Fruit fly (Drosophila melanogaster) whole organism, adult: ENCODE measurements around the gene CG42322.

ENCODE experiments used
- CG11617 ChIP-seq: fragments of 200-800 bp; sonication (Bioruptor generic); optimal IDR thresholded peaks from 2 replicates; lab custom pipeline; 2017; ENCODE audit warnings: mild to moderate bottlenecking, missing biosample characterization, missing genetic modification reagents, missing genetic modification characterization
- CG12768 ChIP-seq: fragments of 200-800 bp; sonication (Bioruptor generic); optimal IDR thresholded peaks from 2 replicates; lab custom pipeline; 2017; ENCODE audit warnings: missing biosample characterization, missing genetic modification characterization, mild to moderate bottlenecking, moderate library complexity, missing genetic modification reagents
- CG14711 ChIP-seq: fragments of 200-800 bp; sonication (Bioruptor generic); optimal IDR thresholded peaks from 2 replicates; lab custom pipeline; 2018; ENCODE audit warnings: missing biosample characterization, mild to moderate bottlenecking, missing genetic modification characterization, moderate library complexity
- CG1620 ChIP-seq: fragments of 200-800 bp; sonication (Bioruptor generic); optimal IDR thresholded peaks from 2 replicates; lab custom pipeline; 2016; ENCODE audit warnings: missing biosample characterization, missing genetic modification characterization
- CG33017 ChIP-seq: fragments of 200-800 bp; sonication (Bioruptor generic); optimal IDR thresholded peaks from 2 replicates; lab custom pipeline; 2018; ENCODE audit warnings: missing biosample characterization, mild to moderate bottlenecking, missing genetic modification characterization, moderate library complexity
- CG5204 ChIP-seq: fragments of 200-800 bp; sonication (Bioruptor generic); optimal IDR thresholded peaks from 2 replicates; lab custom pipeline; 2016; ENCODE audit warnings: missing biosample characterization, missing genetic modification characterization
- CG7045 ChIP-seq: fragments of 200-800 bp; sonication (Bioruptor generic); optimal IDR thresholded peaks from 2 replicates; lab custom pipeline; 2017; ENCODE audit warnings: missing biosample characterization, mild to moderate bottlenecking, missing genetic modification characterization
- CG7101 ChIP-seq: fragments of 200-800 bp; sonication (Bioruptor generic); optimal IDR thresholded peaks from 2 replicates; lab custom pipeline; 2018; ENCODE audit warnings: missing biosample characterization, mild to moderate bottlenecking, missing genetic modification characterization, moderate library complexity
- Clk ChIP-seq: fragments of 200-800 bp; sonication (Bioruptor generic); optimal IDR thresholded peaks from 2 replicates; lab custom pipeline; 2017; ENCODE audit warnings: missing biosample characterization, missing genetic modification characterization
- Crg-1 ChIP-seq: fragments of 200-800 bp; sonication (Bioruptor generic); optimal IDR thresholded peaks from 2 replicates; lab custom pipeline; 2016; ENCODE audit warnings: missing biosample characterization, missing genetic modification characterization
- Hr96 ChIP-seq: fragments of 200-800 bp; sonication (Bioruptor generic); optimal IDR thresholded peaks from 2 replicates; lab custom pipeline; 2016; ENCODE audit warnings: missing biosample characterization, missing genetic modification characterization
- Mnt ChIP-seq: fragments of 200-800 bp; sonication (Bioruptor generic); optimal IDR thresholded peaks from 2 replicates; lab custom pipeline; 2016; ENCODE audit warnings: missing biosample characterization, mild to moderate bottlenecking, missing genetic modification characterization
- bab1 ChIP-seq: fragments of 200-800 bp; sonication (Bioruptor generic); optimal IDR thresholded peaks from 3 replicates; lab custom pipeline; 2019; ENCODE audit warnings: missing biosample characterization, mild to moderate bottlenecking, missing genetic modification characterization, moderate library complexity
- cic ChIP-seq: fragments of 200-800 bp; sonication (Bioruptor generic); optimal IDR thresholded peaks from 2 replicates; lab custom pipeline; 2017; ENCODE audit warnings: missing biosample characterization, mild to moderate bottlenecking, missing genetic modification characterization, moderate library complexity
- cnc ChIP-seq, 2 experiments: fragments of >200 bp; optimal IDR thresholded peaks; 2 replicates each; lab custom pipeline; 2017
- kay ChIP-seq: fragments of 200-800 bp; sonication (Bioruptor generic); peaks from one replicate; lab custom pipeline; 2016; ENCODE audit warnings: missing biosample characterization, missing genetic modification characterization, borderline replicate concordance
- ovo ChIP-seq: fragments of 200-800 bp; sonication (Bioruptor generic); optimal IDR thresholded peaks from 2 replicates; lab custom pipeline; 2016; ENCODE audit warnings: missing biosample characterization, missing genetic modification characterization
- pad ChIP-seq: fragments of 200-800 bp; sonication (Bioruptor generic); optimal IDR thresholded peaks from 3 replicates; lab custom pipeline; 2017; ENCODE audit warnings: missing biosample characterization, missing genetic modification characterization, mild to moderate bottlenecking, moderate library complexity, missing genetic modification reagents
- tj ChIP-seq: fragments of 200-800 bp; sonication (Bioruptor generic); optimal IDR thresholded peaks from 3 replicates; lab custom pipeline; 2017; ENCODE audit warnings: missing biosample characterization, mild to moderate bottlenecking, missing genetic modification characterization, moderate library complexity
- toe ChIP-seq: fragments of 200-800 bp; sonication (Bioruptor generic); optimal IDR thresholded peaks from 2 replicates; lab custom pipeline; 2016; ENCODE audit warnings: missing biosample characterization, missing genetic modification characterization

Gene CG42322

DNA sequence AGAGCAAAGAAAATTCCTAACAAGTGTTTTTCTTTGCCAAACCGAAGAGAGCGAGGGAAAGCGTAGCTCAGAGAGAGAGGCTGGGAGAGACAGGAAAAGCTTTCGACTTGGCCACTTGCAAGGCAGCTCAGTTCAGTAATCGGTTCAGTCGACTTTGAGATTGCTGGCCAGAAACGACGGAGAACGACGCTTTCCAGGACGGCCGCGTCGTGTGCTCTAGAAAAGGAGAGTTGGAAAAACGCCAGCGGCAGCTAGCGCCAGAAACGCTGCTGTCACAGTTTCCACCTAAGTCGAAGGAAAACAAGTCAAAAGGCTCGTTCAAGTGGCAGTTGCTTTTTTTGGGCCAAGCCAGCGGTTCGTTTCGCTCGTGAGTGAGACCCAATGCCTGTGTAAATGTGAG lies at the start of gene CG42322:
Gene CG42322, plus strand, starts transcription at position 138 of the 400 bp plus-strand sequence.
- TF ChIP-seq Mnt (GFP tag; lab: Kevin White, UChicago): no peak
- TF ChIP-seq bab1: no peak
- TF ChIP-seq cnc (optimal IDR thresholded peaks at IDR 0.05; lab: Kevin White, UChicago): no peak
- no peak for TF ChIP-seq Crg-1
- no peak for TF ChIP-seq toe (GFP tag; lab: Kevin White, UChicago)
- TF ChIP-seq Hr96 (GFP tag; lab: Kevin White, UChicago): no peak
- TF ChIP-seq CG7101 (tag; lab: Kevin White, UChicago): no peak
- TF ChIP-seq cic (GFP tag; lab: Kevin White, UChicago): no peak
- TF ChIP-seq CG33017 (tag; lab: Kevin White, UChicago): no peak
- no peak for TF ChIP-seq kay (GFP tag; lab: Kevin White, UChicago)
- no peak for TF ChIP-seq CG14711 (tag; lab: Kevin White, UChicago)
- TF ChIP-seq CG5204 (GFP tag; lab: Kevin White, UChicago): no peak
- TF ChIP-seq CG7045 (GFP tag; lab: Kevin White, UChicago): no peak
- no peak for TF ChIP-seq CG12768 (GFP tag; lab: Kevin White, UChicago)
- TF ChIP-seq tj (GFP tag; lab: Kevin White, UChicago): no peak
- TF ChIP-seq CG11617: no peak

DNA sequence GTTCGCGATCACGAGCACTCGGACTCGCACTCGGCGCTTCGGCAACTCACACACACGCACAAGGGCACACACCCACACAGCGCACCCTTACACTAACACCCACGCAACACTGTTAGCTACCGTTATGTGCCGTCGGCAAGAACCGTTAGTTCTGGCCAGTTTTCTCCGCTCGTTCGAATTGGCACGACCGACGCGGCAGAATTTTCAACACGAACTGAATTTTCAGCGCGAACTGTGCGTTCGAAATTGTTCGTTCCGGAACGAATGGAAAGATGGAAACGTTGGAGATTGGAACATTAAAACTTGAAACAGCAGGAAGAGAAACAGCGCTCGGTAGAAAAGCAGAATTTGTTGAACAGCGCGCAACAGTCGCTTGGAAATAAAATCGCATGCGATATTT lies 25.5 kb upstream of the CG42322 start, which contains the start of gene Oamb:
Gene Oamb, minus strand, starts transcription at position 218 of the 400 bp plus-strand sequence.
- TF ChIP-seq ovo (GFP tag; lab: Kevin White, UChicago) (peak; percentile 69), CG1620 (GFP tag; lab: Kevin White, UChicago) (no peak)

DNA sequence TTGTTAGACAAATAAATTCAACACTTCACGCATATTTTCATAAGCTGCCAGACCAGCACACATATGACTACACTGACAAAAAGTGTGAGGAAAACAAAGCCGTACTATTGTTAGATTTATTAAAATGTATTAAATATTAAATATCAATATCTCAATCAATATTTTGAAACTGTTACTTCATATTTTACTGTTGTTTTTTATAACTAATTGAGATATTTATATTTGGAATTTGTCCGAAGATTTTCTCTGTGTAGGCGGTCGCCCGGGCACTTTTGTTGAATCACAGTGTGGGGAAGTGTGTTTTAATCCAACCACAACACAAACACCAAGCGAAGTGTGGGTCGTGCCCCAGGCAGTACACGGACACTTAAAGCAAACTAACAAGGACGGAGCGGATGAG lies 20.6 kb upstream of the CG42322 start:
- TF ChIP-seq CG7101 (tag; lab: Kevin White, UChicago) (no peak), pad (GFP tag; lab: Kevin White, UChicago) (no peak), Hr96 (GFP tag; lab: Kevin White, UChicago) (no peak), CG5204 (GFP tag; lab: Kevin White, UChicago) (no peak), CG12768 (GFP tag; lab: Kevin White, UChicago) (no peak), CG33017 (tag; lab: Kevin White, UChicago) (no peak), tj (GFP tag; lab: Kevin White, UChicago) (no peak), cnc (optimal IDR thresholded peaks at IDR 0.05; lab: Kevin White, UChicago) (no peak), kay (GFP tag; lab: Kevin White, UChicago) (no peak), Crg-1 (no peak), toe (GFP tag; lab: Kevin White, UChicago) (no peak)

DNA sequence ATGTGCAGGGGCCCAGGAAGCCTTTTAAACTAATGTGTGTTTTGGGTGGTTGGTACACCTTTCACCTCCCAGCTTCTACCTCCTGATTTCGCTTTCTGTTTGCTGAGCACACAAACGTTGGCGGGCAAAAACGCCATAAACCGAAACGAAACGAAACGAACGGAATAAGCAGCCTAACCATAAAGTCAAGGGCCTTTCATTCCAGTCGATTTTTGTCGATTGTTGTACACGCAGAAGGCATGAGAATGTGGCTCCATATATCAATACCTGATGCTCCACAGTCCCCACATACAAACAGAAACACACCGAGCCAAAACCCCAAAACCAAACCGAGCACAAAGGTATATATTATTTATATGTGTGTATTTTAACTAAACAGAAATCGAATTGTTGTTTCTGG lies 16.4 kb upstream of the CG42322 start:
- TF ChIP-seq ovo (GFP tag; lab: Kevin White, UChicago) (no peak), CG11617 (no peak), CG7045 (GFP tag; lab: Kevin White, UChicago) (no peak), cnc (optimal IDR thresholded peaks at IDR 0.05; lab: Kevin White, UChicago) (no peak), CG33017 (tag; lab: Kevin White, UChicago) (no peak), CG14711 (tag; lab: Kevin White, UChicago) (no peak), tj (GFP tag; lab: Kevin White, UChicago) (no peak), bab1 (no peak), Mnt (GFP tag; lab: Kevin White, UChicago) (no peak), toe (GFP tag; lab: Kevin White, UChicago) (no peak), cic (GFP tag; lab: Kevin White, UChicago) (no peak), Hr96 (GFP tag; lab: Kevin White, UChicago) (no peak), kay (GFP tag; lab: Kevin White, UChicago) (no peak), CG5204 (GFP tag; lab: Kevin White, UChicago) (no peak), pad (GFP tag; lab: Kevin White, UChicago) (no peak), CG1620 (GFP tag; lab: Kevin White, UChicago) (no peak), Clk (GFP tag; lab: Kevin White, UChicago) (no peak), Crg-1 (no peak)

DNA sequence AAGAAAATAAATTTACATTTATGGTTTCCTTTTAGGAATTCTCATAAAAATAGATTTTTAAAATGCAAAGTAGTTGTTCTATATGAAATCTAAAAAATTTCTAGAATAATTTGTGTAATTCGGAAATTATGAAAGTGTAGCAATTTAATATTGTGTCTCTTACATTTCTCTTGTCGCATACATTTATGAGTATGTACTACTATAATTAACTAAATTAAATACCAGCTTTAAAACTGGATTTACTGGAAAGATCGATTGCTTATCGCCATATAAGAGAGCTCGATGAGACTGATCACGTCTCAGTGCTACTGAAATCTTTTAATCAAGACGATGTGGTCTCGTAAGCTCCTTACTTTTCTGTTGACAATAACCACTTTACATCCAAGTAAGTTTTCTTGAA lies 8.6 kb upstream of the CG42322 start, which contains the start of gene CG31205:
Gene CG31205, plus strand, starts transcription at position 301 of the 400 bp plus-strand sequence.
- no peak for TF ChIP-seq tj (GFP tag; lab: Kevin White, UChicago)
- TF ChIP-seq toe (GFP tag; lab: Kevin White, UChicago): no peak
- no peak for TF ChIP-seq cnc (optimal IDR thresholded peaks at IDR 0.05; lab: Kevin White, UChicago)
- no peak for TF ChIP-seq CG1620 (GFP tag; lab: Kevin White, UChicago)
- no peak for TF ChIP-seq Crg-1
- TF ChIP-seq ovo (GFP tag; lab: Kevin White, UChicago): no peak
- TF ChIP-seq CG7101 (tag; lab: Kevin White, UChicago): no peak
- TF ChIP-seq CG11617: no peak
- no peak for TF ChIP-seq cic (GFP tag; lab: Kevin White, UChicago)
- no peak for TF ChIP-seq Mnt (GFP tag; lab: Kevin White, UChicago)
- no peak for TF ChIP-seq CG7045 (GFP tag; lab: Kevin White, UChicago)
- no peak for TF ChIP-seq CG14711 (tag; lab: Kevin White, UChicago)
- no peak for TF ChIP-seq Hr96 (GFP tag; lab: Kevin White, UChicago)

DNA sequence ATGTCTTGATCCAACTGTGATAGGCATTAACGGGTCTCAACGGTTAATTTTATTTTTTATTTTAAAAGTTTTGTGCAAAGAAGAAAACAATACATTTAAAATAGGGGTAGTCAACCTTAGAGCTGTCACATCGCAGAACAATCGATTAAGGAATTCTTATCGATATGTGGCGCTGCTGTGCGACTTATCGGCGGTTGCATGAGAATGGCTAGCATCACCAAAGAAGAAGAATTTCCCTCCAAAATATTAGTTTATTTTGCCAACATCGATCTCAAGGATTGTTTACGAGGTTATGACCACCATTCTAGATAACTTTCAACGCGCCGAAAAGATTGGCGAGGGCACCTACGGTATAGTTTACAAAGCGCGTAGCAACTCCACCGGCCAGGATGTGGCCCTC lies 4.5 kb upstream of the CG42322 start, which contains the start of gene Cdk2:
Gene Cdk2, plus strand, starts transcription at position 219 of the 400 bp plus-strand sequence.
- no peak for TF ChIP-seq ovo (GFP tag; lab: Kevin White, UChicago)
- no peak for TF ChIP-seq Hr96 (GFP tag; lab: Kevin White, UChicago)
- no peak for TF ChIP-seq CG7045 (GFP tag; lab: Kevin White, UChicago)
- TF ChIP-seq CG14711 (tag; lab: Kevin White, UChicago): no peak
- TF ChIP-seq bab1: peak; percentile 34
- no peak for TF ChIP-seq cic (GFP tag; lab: Kevin White, UChicago)
